Fruit fly (Drosophila melanogaster) whole organism, wandering third instar larva: Measurements from ENCODE around the gene alpha-Cat.

Source experiments
- Abd-B ChIP-seq: fragments of >200 bp; optimal IDR thresholded peaks from 2 replicates; lab custom pipeline; 2017; ENCODE audit warnings: missing biosample characterization, missing genetic modification characterization
- CG32264 ChIP-seq: fragments of 200-800 bp; sonication (Bioruptor generic); optimal IDR thresholded peaks from 2 replicates; lab custom pipeline; 2016; ENCODE audit warnings: missing biosample characterization, missing genetic modification characterization
- CrebA ChIP-seq: fragments of 200-800 bp; sonication (Bioruptor generic); optimal IDR thresholded peaks from 2 replicates; lab custom pipeline; 2016; ENCODE audit warnings: missing biosample characterization, mild to moderate bottlenecking, missing genetic modification characterization, borderline replicate concordance
- Dfd ChIP-seq: fragments of >200 bp; optimal IDR thresholded peaks from 2 replicates; lab custom pipeline; 2017; ENCODE audit warnings: missing biosample characterization, missing genetic modification characterization
- GATAd ChIP-seq: sonication (Bioruptor generic); optimal IDR thresholded peaks from 2 replicates; lab custom pipeline; 2016; ENCODE audit warnings: missing biosample characterization, missing genetic modification characterization
- HLH106 ChIP-seq: fragments of 200-800 bp; optimal IDR thresholded peaks from 3 replicates; lab custom pipeline; 2019; ENCODE audit warnings: missing biosample characterization, mild to moderate bottlenecking, missing genetic modification characterization, moderate library complexity
- Hnf4 ChIP-seq: fragments of 200-800 bp; sonication (Bioruptor generic); optimal IDR thresholded peaks from 2 replicates; lab custom pipeline; 2016; ENCODE audit warnings: missing biosample characterization, mild to moderate bottlenecking, missing genetic modification characterization
- Hr78 ChIP-seq: fragments of >200 bp; optimal IDR thresholded peaks from 2 replicates; lab custom pipeline; 2017; ENCODE audit warnings: missing biosample characterization, missing genetic modification characterization
- Hr83 ChIP-seq: fragments of 200-300 bp; sonication (Bioruptor generic); optimal IDR thresholded peaks from 2 replicates; lab custom pipeline; 2016; ENCODE audit warnings: missing biosample characterization, mild to moderate bottlenecking, missing genetic modification characterization, moderate library complexity; ENCODE audit not compliant: poor library complexity, severe bottlenecking
- Jra ChIP-seq: sonication (Bioruptor generic); optimal IDR thresholded peaks from 2 replicates; lab custom pipeline; 2016; ENCODE audit warnings: missing biosample characterization, missing genetic modification characterization
- Mio ChIP-seq: sonication (Bioruptor generic); optimal IDR thresholded peaks from 2 replicates; lab custom pipeline; 2016; ENCODE audit warnings: missing biosample characterization, missing genetic modification characterization
- N ChIP-seq: fragments of >200 bp; optimal IDR thresholded peaks from 2 replicates; lab custom pipeline; 2018; ENCODE audit warnings: missing biosample characterization, missing external identifiers, missing genetic modification characterization
- Rel ChIP-seq, 2 experiments: fragments of 200-800 bp; sonication (Bioruptor generic) in 1 of 2; optimal IDR thresholded peaks; 2 replicates in 1 of 2; 3 replicates in 1 of 2; lab custom pipeline; 2016 to 2019; ENCODE audit warnings: mild to moderate bottlenecking in 2 of 2, missing biosample characterization in 2 of 2, missing genetic modification characterization in 2 of 2, moderate library complexity in 1 of 2
- Sp1 ChIP-seq: fragments of 200-800 bp; sonication (Bioruptor generic); optimal IDR thresholded peaks from 3 replicates; lab custom pipeline; 2019; ENCODE audit warnings: missing biosample characterization, mild to moderate bottlenecking, missing genetic modification characterization, moderate library complexity
- Vsx2 ChIP-seq: fragments of 200-300, 225-300 bp; sonication (Bioruptor generic); optimal IDR thresholded peaks from 2 replicates; lab custom pipeline; 2018; ENCODE audit warnings: missing biosample characterization, missing genetic modification characterization; ENCODE audit not compliant: partially characterized antibody
- br ChIP-seq: fragments of 200-800 bp; sonication (Bioruptor generic); optimal IDR thresholded peaks from 2 replicates; lab custom pipeline; 2016; ENCODE audit warnings: missing biosample characterization, missing genetic modification characterization
- brk ChIP-seq: fragments of 200-800 bp; sonication (Bioruptor generic); optimal IDR thresholded peaks from 2 replicates; lab custom pipeline; 2016; ENCODE audit warnings: missing biosample characterization, mild to moderate bottlenecking, missing genetic modification characterization
- dsf ChIP-seq: sonication (Bioruptor generic); optimal IDR thresholded peaks from 2 replicates; lab custom pipeline; 2016; ENCODE audit warnings: missing biosample characterization, missing genetic modification characterization, borderline replicate concordance
- foxo ChIP-seq, 2 experiments: fragments of 200-800 bp; sonication (Bioruptor generic); optimal IDR thresholded peaks; 2 replicates in 1 of 2; 3 replicates in 1 of 2; lab custom pipeline; 2016 to 2017; ENCODE audit warnings: missing biosample characterization in 2 of 2, missing genetic modification characterization in 2 of 2
- h ChIP-seq: fragments of 200-800 bp; sonication (Bioruptor generic); optimal IDR thresholded peaks from 3 replicates; lab custom pipeline; 2016; ENCODE audit warnings: missing biosample characterization, mild to moderate bottlenecking, missing genetic modification characterization
- jim ChIP-seq: fragments of 175-275, 200-325 bp; sonication (Bioruptor generic); optimal IDR thresholded peaks from 2 replicates; lab custom pipeline; 2016; ENCODE audit warnings: missing biosample characterization, mild to moderate bottlenecking, missing genetic modification characterization
- lola ChIP-seq: fragments of >200 bp; optimal IDR thresholded peaks from 2 replicates; lab custom pipeline; 2017; ENCODE audit warnings: missing biosample characterization, missing genetic modification characterization
- pan ChIP-seq: fragments of >200 bp; optimal IDR thresholded peaks from 2 replicates; lab custom pipeline; 2017
- rgr ChIP-seq: fragments of 200-800 bp; sonication (Bioruptor generic); optimal IDR thresholded peaks from 3 replicates; lab custom pipeline; 2016; ENCODE audit warnings: missing biosample characterization, mild to moderate bottlenecking, missing genetic modification characterization
- sage ChIP-seq: fragments of 200-800 bp; sonication (Bioruptor generic); optimal IDR thresholded peaks from 2 replicates; lab custom pipeline; 2016; ENCODE audit warnings: missing biosample characterization, mild to moderate bottlenecking, missing genetic modification characterization
- sv ChIP-seq: fragments of 200-800 bp; sonication (Bioruptor generic); optimal IDR thresholded peaks from 3 replicates; lab custom pipeline; 2016; ENCODE audit warnings: missing biosample characterization, missing genetic modification characterization
- usp ChIP-seq: fragments of >200 bp; optimal IDR thresholded peaks from 2 replicates; lab custom pipeline; 2017; ENCODE audit warnings: missing biosample characterization, missing genetic modification characterization
- woc ChIP-seq: sonication (Bioruptor generic); optimal IDR thresholded peaks from 2 replicates; lab custom pipeline; 2016; ENCODE audit warnings: missing biosample characterization, mild to moderate bottlenecking, missing genetic modification characterization

Gene alpha-Cat

DNA sequence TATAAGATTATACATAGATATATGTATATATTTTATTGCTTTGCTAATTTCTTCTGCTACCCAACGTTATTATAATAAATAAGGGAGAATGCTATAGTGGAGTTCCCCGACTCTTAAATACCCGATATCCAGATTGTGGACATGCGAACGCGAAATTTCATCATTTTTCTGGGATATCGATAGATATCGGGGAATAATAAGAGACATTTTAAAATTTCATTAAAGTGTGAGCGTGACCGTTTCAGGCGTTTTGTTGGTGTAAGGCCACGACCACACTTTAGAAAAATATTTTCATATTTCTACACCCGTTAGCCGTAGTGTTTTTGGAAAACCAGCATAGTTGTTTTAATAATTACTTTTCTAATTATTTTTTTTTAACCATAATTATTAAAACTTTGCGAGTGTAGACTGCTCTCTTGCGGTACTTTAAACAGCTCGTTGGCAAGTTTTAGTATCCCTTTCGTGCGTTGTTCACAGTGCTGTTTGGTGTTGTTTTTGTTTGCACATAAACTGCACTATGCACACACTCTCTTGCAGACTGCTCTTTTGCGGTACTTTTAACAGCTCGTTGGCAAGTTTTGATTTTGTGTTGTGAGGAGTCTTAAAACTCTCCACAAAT is 58.8 kb downstream of the alpha-Cat start:
- TF ChIP-seq pan (lab: Kevin White, UChicago) = no peak
- TF ChIP-seq Mio (GFP tag; lab: Kevin White, UChicago) = no peak
- no peak for TF ChIP-seq sage (GFP tag; lab: Kevin White, UChicago)
- TF ChIP-seq CrebA (GFP tag; lab: Kevin White, UChicago) = no peak
- TF ChIP-seq Hr83 = no peak
- no peak for TF ChIP-seq Hnf4
- no peak for TF ChIP-seq Sp1
- TF ChIP-seq dsf (GFP tag; lab: Kevin White, UChicago) = no peak
- TF ChIP-seq N (GFP tag; lab: Kevin White, UChicago) = no peak
- no peak for TF ChIP-seq jim (GFP tag; lab: Kevin White, UChicago)
- TF ChIP-seq br (GFP tag; lab: Kevin White, UChicago) = no peak
- TF ChIP-seq Abd-B (GFP tag; lab: Kevin White, UChicago) = no peak
- no peak for TF ChIP-seq GATAd (GFP tag; lab: Kevin White, UChicago)
- no peak for TF ChIP-seq HLH106
- TF ChIP-seq Hr78 (GFP tag; lab: Kevin White, UChicago) = no peak
- TF ChIP-seq Rel (GFP tag; optimal IDR thresholded peaks at IDR 0.05; lab: Kevin White, UChicago) = no peak
- TF ChIP-seq Rel (tag; optimal IDR thresholded peaks at IDR 0.05; lab: Kevin White, UChicago) = no peak
- TF ChIP-seq, all 38 proteins: peak for 0

DNA sequence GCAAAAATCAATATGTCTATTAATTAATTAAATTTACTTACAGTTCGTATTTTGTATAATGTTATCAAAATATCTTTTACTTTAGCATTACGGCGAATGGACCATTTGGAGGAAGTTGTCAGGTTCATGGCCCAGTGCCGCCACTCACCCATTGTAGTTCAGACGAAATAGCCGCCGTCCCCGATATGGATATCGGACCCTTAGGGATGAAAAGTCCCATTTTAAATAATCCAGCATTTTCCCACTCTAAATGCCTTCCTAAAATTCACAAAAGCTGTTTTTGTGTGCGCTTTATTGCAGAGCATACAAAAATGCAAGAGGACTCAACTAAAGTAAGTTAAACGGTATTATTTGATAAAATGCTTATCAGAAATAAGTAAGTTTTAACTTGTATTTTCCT is 59.8 kb downstream of the alpha-Cat start:
- TF ChIP-seq Rel (GFP tag; optimal IDR thresholded peaks at IDR 0.05; lab: Kevin White, UChicago) (no peak), Rel (tag; optimal IDR thresholded peaks at IDR 0.05; lab: Kevin White, UChicago) (no peak), rgr (GFP tag; lab: Kevin White, UChicago) (no peak), usp (no peak), sv (GFP tag; lab: Kevin White, UChicago) (no peak), Vsx2 (GFP tag; lab: Kevin White, UChicago) (no peak), brk (GFP tag; lab: Kevin White, UChicago) (no peak), lola (GFP tag; lab: Kevin White, UChicago) (no peak), Dfd (GFP tag; lab: Kevin White, UChicago) (no peak), Jra (GFP tag; lab: Kevin White, UChicago) (no peak), h (GFP tag; lab: Kevin White, UChicago) (no peak), dsf (GFP tag; lab: Kevin White, UChicago) (no peak), Mio (GFP tag; lab: Kevin White, UChicago) (no peak), Hr78 (GFP tag; lab: Kevin White, UChicago) (no peak), CG32264 (no peak), foxo (GFP tag; optimal IDR thresholded peaks at IDR 0.05; lab: Kevin White, UChicago) (no peak), Abd-B (GFP tag; lab: Kevin White, UChicago) (no peak), N (GFP tag; lab: Kevin White, UChicago) (no peak), woc (GFP tag; lab: Kevin White, UChicago) (no peak), CrebA (GFP tag; lab: Kevin White, UChicago) (no peak)
